Fruit fly (Drosophila melanogaster): ENCODE results near the gene Wnt6.
A peak's percentile ranks its signal among the peaks of the same experiment; 100 is the strongest.

The Wnt6 gene

DNA sequence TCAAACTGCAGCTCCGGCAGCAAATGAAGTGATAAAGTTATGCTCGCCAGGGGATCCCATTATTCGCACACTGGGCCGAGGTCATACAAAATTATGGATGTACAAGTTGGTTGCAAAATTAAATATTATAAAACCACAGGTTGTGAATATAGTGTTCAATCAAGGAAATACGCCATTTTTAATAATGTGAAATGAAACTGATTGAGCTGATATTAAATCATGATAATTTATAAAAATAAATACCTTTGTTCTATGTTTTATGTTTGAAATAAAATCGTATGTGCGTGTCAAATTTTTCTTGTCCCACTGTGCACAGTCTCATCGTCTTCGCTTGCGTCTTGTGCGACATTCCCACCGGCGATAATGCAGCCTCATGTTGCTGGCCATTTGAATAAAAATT lies 37.6 kb upstream of the Wnt6 start (continued):
- TF ChIP-seq pdm3 (GFP tag; optimal IDR thresholded peaks at IDR 0.05) (peak; percentile 61), CG3919 (GFP tag; optimal IDR thresholded peaks at IDR 0.05) (peak; percentile 70), CG10631 (GFP tag; optimal IDR thresholded peaks at IDR 0.05) (peak; percentile 59), spab (GFP tag; optimal IDR thresholded peaks at IDR 0.05) (peak; percentile 33), Ets96B (tag; optimal IDR thresholded peaks at IDR 0.05) (peak; percentile 40), Hr39 (GFP tag; optimal IDR thresholded peaks at IDR 0.05) (peak; percentile 46), CG11902 (GFP tag; optimal IDR thresholded peaks at IDR 0.05) (no peak), eg (GFP tag; IDR thresholded peaks at IDR 0.05) (peak; percentile 56; the same call in 1 of the 3 replicates)

DNA sequence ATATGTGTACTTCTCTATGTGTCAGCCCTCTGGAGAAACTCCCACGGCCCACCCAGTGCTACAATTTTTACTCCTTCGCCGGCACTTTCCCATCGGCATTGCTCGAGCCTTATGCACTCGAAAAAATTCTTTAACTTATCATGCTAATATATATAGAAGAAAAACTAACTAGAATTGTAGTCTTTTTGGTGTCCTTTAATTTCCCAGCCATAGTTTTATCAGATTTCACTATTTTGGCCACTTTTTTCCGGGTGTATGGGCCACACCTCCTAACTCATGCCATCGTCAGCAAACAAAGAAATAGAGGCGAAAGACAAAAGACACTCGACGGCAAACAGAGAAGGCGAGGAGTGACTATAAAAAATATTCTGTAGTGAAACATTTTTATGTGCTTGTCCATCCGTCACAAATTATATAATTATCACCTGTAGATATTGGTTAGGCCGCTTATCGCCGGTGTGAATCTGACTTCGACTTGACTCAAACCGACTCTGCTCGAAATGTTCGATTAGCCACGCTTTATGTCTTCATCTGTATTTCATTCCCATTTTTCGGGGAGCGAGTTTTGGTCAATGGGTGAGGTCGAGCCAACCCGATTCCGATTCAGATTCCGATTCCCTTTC lies 34.7 kb upstream of the Wnt6 start:
- TF ChIP-seq Hr4 (GFP tag; optimal IDR thresholded peaks at IDR 0.05): peak; percentile 6
- TF ChIP-seq Eip78C (GFP tag): peak; percentile 33
- TF ChIP-seq CG6163 (GFP tag; IDR thresholded peaks at IDR 0.05): peak; percentile 51; the same call in 2 of the 3 replicates
- TF ChIP-seq CG32006 (GFP tag; optimal IDR thresholded peaks at IDR 0.05): peak; percentile 32
- TF ChIP-seq svp (GFP tag): peak; percentile 48
- no peak for TF ChIP-seq Sox14 (GFP tag; optimal IDR thresholded peaks at IDR 0.05)

DNA sequence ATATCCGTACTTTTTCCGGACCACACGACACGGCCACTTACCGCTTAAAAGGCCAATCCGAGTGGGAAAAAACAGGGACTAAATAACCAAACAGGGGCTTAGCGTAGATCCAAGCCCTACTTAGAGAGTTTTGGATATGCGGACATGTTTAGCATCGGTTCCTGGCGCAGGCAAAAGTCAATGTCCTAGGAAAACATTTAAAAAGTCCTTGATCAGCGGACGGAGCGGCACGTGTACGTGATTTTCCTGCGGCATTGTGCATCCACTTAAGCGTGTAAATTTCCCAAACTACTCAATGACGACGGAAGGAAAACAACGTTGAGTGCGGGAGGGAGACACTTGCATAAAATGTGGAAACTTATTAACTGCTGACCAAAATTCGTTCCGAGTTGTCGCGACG lies 33.5 kb upstream of the Wnt6 start:
- no peak for TF ChIP-seq CG8632 (GFP tag; optimal IDR thresholded peaks at IDR 0.05)
- TF ChIP-seq CG3032 (tag; optimal IDR thresholded peaks at IDR 0.05): no peak
- no peak for TF ChIP-seq vri (GFP tag; optimal IDR thresholded peaks at IDR 0.05)
- TF ChIP-seq CG6163 (GFP tag; IDR thresholded peaks at IDR 0.05): no peak
- TF ChIP-seq CG10669 (GFP tag; optimal IDR thresholded peaks at IDR 0.05): no peak
- no peak for TF ChIP-seq OdsH (GFP tag; optimal IDR thresholded peaks at IDR 0.05)
- no peak for TF ChIP-seq acj6 (GFP tag; optimal IDR thresholded peaks at IDR 0.05)
- no peak for TF ChIP-seq cyc (GFP tag; optimal IDR thresholded peaks at IDR 0.05)
- TF ChIP-seq dsx (GFP tag; optimal IDR thresholded peaks at IDR 0.05; ENCODE audit: poor library complexity, severe bottlenecking): no peak
- TF ChIP-seq salr (GFP tag; optimal IDR thresholded peaks at IDR 0.05): no peak
- TF ChIP-seq CG32006 (GFP tag; optimal IDR thresholded peaks at IDR 0.05): no peak
- no peak for TF ChIP-seq CG8119 (GFP tag; IDR thresholded peaks at IDR 0.05)
- TF ChIP-seq fd85E (GFP tag; optimal IDR thresholded peaks at IDR 0.05): no peak
- no peak for TF ChIP-seq Blimp-1 (GFP tag; optimal IDR thresholded peaks at IDR 0.05)
- no peak for TF ChIP-seq lz (GFP tag; optimal IDR thresholded peaks at IDR 0.05)
- TF ChIP-seq Gug (GFP tag; IDR thresholded peaks at IDR 0.05): no peak
- no peak for TF ChIP-seq topi (GFP tag; optimal IDR thresholded peaks at IDR 0.05)

DNA sequence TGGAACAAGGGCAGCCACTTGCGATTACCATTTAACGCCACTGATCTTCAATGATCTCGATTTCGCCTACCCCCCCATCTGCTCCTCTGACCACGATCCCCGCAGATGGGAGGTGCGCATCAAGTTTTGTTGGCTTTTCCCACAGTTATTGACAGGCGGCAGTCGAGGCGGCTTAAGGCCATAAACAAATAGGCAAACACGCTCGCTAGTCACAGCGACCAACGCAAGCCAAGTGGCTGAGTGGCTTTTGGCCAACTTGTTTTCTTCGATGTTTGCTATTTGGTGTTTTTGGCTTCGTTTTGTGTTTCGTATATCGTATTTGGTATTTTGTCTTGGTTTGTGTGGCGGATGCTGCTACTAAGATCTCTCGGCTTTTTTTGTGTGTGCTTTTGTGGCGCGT lies 32.0 kb upstream of the Wnt6 start:
- TF ChIP-seq CG6276 (GFP tag; optimal IDR thresholded peaks at IDR 0.05) (peak; percentile 2), dsx (GFP tag; optimal IDR thresholded peaks at IDR 0.05; ENCODE audit: poor library complexity, severe bottlenecking) (no peak), CG8632 (GFP tag; optimal IDR thresholded peaks at IDR 0.05) (no peak), CG4318 (GFP tag; optimal IDR thresholded peaks at IDR 0.05) (no peak), CG10631 (GFP tag; optimal IDR thresholded peaks at IDR 0.05) (no peak), Eip78C (GFP tag) (peak; percentile 10), fkh (GFP tag; optimal IDR thresholded peaks at IDR 0.05) (peak; percentile 57), eg (GFP tag; IDR thresholded peaks at IDR 0.05) (0 out of 3 replicates have a peak, but pooled peaks have one; percentile 14), OdsH (GFP tag; optimal IDR thresholded peaks at IDR 0.05) (no peak), Ets96B (tag; optimal IDR thresholded peaks at IDR 0.05) (no peak)

DNA sequence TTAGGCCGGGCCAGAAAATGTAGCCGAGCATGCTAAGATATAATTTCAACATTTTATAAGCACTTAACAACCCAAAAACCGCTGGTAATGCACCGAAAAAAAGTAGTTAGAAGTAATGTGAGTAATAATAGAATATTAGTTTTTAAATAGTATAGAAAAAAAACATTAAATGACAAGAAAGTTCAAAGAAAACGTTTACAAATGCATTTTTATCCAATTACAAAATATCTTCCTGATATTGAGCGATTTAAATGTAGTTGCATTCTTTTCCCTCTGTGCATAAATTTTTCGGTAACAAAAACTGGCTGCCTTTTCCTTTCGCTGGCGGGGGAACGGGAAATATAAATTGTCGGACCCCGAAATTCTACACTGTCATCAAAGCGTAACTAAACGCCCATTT lies 30.8 kb upstream of the Wnt6 start:
- TF ChIP-seq OdsH (GFP tag; optimal IDR thresholded peaks at IDR 0.05): no peak
- TF ChIP-seq esn (GFP tag; optimal IDR thresholded peaks at IDR 0.05): peak; percentile 6
- TF ChIP-seq Eip78C (GFP tag): peak; percentile 10
- TF ChIP-seq Eip75B (GFP tag; optimal IDR thresholded peaks at IDR 0.05): no peak
- no peak for TF ChIP-seq CG3032 (tag; optimal IDR thresholded peaks at IDR 0.05)
- no peak for TF ChIP-seq CG6808 (GFP tag; optimal IDR thresholded peaks at IDR 0.05)
- no peak for TF ChIP-seq fd85E (GFP tag; optimal IDR thresholded peaks at IDR 0.05)
- TF ChIP-seq CG3919 (GFP tag; optimal IDR thresholded peaks at IDR 0.05): no peak
